Worm (Caenorhabditis elegans) whole organism, midembryonic: ENCODE data around the gene srw-109.

Experiments
- cog-1 ChIP-seq: sonication (generic microtip); optimal IDR thresholded peaks from 2 replicates; lab custom pipeline; 2016; ENCODE audit warnings: missing genetic modification characterization, missing compliant biosample characterization
- flt-1 ChIP-seq: fragments of 200-800 bp; sonication (Bioruptor generic); IDR thresholded peaks from 2 replicates; pipeline ENCODE4 v1.3.6; 2022; ENCODE audit warnings: missing genetic modification characterization, missing compliant biosample characterization
- med-1 ChIP-seq: sonication (generic microtip); optimal IDR thresholded peaks from 2 replicates; lab custom pipeline; 2017; ENCODE audit warnings: missing genetic modification characterization, mild to moderate bottlenecking, missing compliant biosample characterization, antibody characterized with exemption, missing genetic modification reagents; ENCODE audit not compliant: insufficient read depth
- ref-1 ChIP-seq: fragments of 200-800 bp; sonication (Bioruptor generic); conservative IDR thresholded peaks from 2 replicates; pipeline ENCODE4 v1.3.6; 2022; ENCODE audit warnings: missing genetic modification reagents, missing genetic modification characterization, missing compliant biosample characterization
- tab-1 ChIP-seq: fragments of 200-800 bp; sonication (Bioruptor generic); IDR thresholded peaks from 2 replicates; pipeline ENCODE4 v1.3.6; 2022; ENCODE audit warnings: missing genetic modification characterization, missing compliant biosample characterization
- ztf-23 ChIP-seq: fragments of 200-800 bp; sonication (Bioruptor generic); IDR thresholded peaks from 2 replicates; pipeline ENCODE4 v1.3.6; 2022; ENCODE audit warnings: missing genetic modification reagents, missing genetic modification characterization, missing compliant biosample characterization
- ztf-29 ChIP-seq: fragments of 200-800 bp; sonication (Bioruptor generic); IDR thresholded peaks from 2 replicates; pipeline ENCODE4 v1.3.6; 2022; ENCODE audit warnings: missing genetic modification reagents, missing genetic modification characterization, missing compliant biosample characterization

DNA sequence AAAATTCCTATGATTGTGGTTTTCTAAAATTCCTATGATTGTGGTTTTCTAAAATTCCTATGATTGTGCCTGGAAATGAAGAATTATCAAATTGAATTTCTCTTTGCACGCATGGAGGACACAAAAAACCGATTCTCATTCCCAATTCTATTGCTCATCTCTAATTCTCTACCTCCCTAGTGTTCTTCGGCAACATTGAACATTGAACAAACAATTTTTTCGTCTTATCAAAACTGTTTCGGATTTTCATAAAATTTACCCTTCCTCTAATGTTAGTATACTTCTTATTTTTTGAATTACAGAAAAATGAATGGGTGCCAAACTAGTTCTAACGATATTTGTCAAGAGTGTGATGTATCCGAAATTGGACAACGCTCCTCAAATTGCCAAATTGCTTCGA, 27.5 kb upstream of the srw-109 start, which contains the start of gene pals-31:
- TF ChIP-seq ref-1 (GFP tag; lab: Robert Waterston, UW) (no peak), med-1 (GFP tag; lab: Kevin White, UChicago) (no peak), cog-1 (tag; lab: Kevin White, UChicago) (no peak), flt-1 (GFP tag; lab: Robert Waterston, UW) (no peak), ztf-23 (GFP tag; lab: Robert Waterston, UW) (no peak), ztf-29 (no peak), tab-1 (GFP tag; lab: Robert Waterston, UW) (no peak)
